Worm (Caenorhabditis elegans) whole organism, L2 larva: ENCODE results near the gene chil-14.

Source experiments
- C34F6.9 ChIP-seq: fragments of 150-350 bp; optimal IDR thresholded peaks from 2 replicates; lab custom pipeline; 2014; ENCODE audit warnings: missing biosample characterization, missing genetic modification characterization
- R02D3.7 ChIP-seq: fragments of 150-350 bp; optimal IDR thresholded peaks from 2 replicates; lab custom pipeline; 2014; ENCODE audit warnings: missing biosample characterization, missing genetic modification characterization
- blmp-1 ChIP-seq: sonication (generic microtip); optimal IDR thresholded peaks from 2 replicates; lab custom pipeline; 2017; ENCODE audit warnings: missing genetic modification characterization, mild to moderate bottlenecking, missing compliant biosample characterization, antibody characterized with exemption, moderate library complexity; ENCODE audit not compliant: insufficient read depth
- ceh-82 ChIP-seq: fragments of 150-350 bp; optimal IDR thresholded peaks from 2 replicates; lab custom pipeline; 2014; ENCODE audit warnings: missing biosample characterization, missing genetic modification characterization
- dmd-4 ChIP-seq: sonication (generic microtip); optimal IDR thresholded peaks from 2 replicates; lab custom pipeline; 2017; ENCODE audit warnings: missing biosample characterization, missing genetic modification characterization
- elt-1 ChIP-seq: fragments of 150-350 bp; optimal IDR thresholded peaks from 2 replicates; lab custom pipeline; 2014; ENCODE audit warnings: missing biosample characterization, missing genetic modification characterization
- elt-3 ChIP-seq: sonication (generic microtip); optimal IDR thresholded peaks from 2 replicates; lab custom pipeline; 2017; ENCODE audit warnings: missing biosample characterization, missing genetic modification characterization
- fos-1 ChIP-seq: fragments of 150-350 bp; optimal IDR thresholded peaks from 2 replicates; lab custom pipeline; 2014; ENCODE audit warnings: missing biosample characterization, missing genetic modification characterization
- gmeb-1 ChIP-seq: fragments of 150-350 bp; optimal IDR thresholded peaks from 2 replicates; lab custom pipeline; 2014; ENCODE audit warnings: missing biosample characterization, missing genetic modification characterization
- lin-13 ChIP-seq: fragments of 150-350 bp; optimal IDR thresholded peaks from 2 replicates; lab custom pipeline; 2014; ENCODE audit warnings: missing biosample characterization, missing genetic modification reagents, missing genetic modification characterization
- mab-5 ChIP-seq: fragments of 150-350 bp; optimal IDR thresholded peaks from 2 replicates; lab custom pipeline; 2014; ENCODE audit warnings: missing biosample characterization, missing genetic modification characterization
- mbf-1 ChIP-seq: sonication (generic microtip); optimal IDR thresholded peaks from 2 replicates; lab custom pipeline; 2017; ENCODE audit warnings: missing biosample characterization, missing genetic modification characterization
- mdl-1 ChIP-seq, 2 experiments: fragments of 150-350 bp in 1 of 2; sonication (generic microtip) in 1 of 2; optimal IDR thresholded peaks; 2 replicates each; lab custom pipeline; 2017; ENCODE audit warnings: missing biosample characterization in 2 of 2, missing genetic modification characterization in 2 of 2
- nhr-10 ChIP-seq: sonication (generic microtip); optimal IDR thresholded peaks from 2 replicates; lab custom pipeline; 2017; ENCODE audit warnings: missing biosample characterization, missing genetic modification characterization
- nhr-11 ChIP-seq: fragments of 150-350 bp; optimal IDR thresholded peaks from 2 replicates; lab custom pipeline; 2014; ENCODE audit warnings: missing biosample characterization, missing genetic modification characterization
- nhr-129 ChIP-seq: fragments of 150-350 bp; optimal IDR thresholded peaks from 2 replicates; lab custom pipeline; 2014; ENCODE audit warnings: missing biosample characterization, missing genetic modification characterization
- nhr-21 ChIP-seq: fragments of 150-350 bp; optimal IDR thresholded peaks from 2 replicates; lab custom pipeline; 2014; ENCODE audit warnings: missing biosample characterization, missing genetic modification characterization
- nhr-237 ChIP-seq: fragments of 150-350 bp; optimal IDR thresholded peaks from 2 replicates; lab custom pipeline; 2014; ENCODE audit warnings: missing biosample characterization, missing genetic modification characterization
- nhr-25 ChIP-seq: fragments of 150-350 bp; sonication (generic microtip); optimal IDR thresholded peaks from 3 replicates; lab custom pipeline; 2014; ENCODE audit warnings: missing biosample characterization, missing genetic modification characterization
- skn-1 ChIP-seq: sonication (generic microtip); optimal IDR thresholded peaks from 2 replicates; lab custom pipeline; 2017; ENCODE audit warnings: missing biosample characterization, missing genetic modification characterization
- sma-3 ChIP-seq: sonication (generic microtip); optimal IDR thresholded peaks from 2 replicates; lab custom pipeline; 2016; ENCODE audit warnings: missing genetic modification reagents, missing genetic modification characterization, missing compliant biosample characterization
- sma-9 ChIP-seq, 2 experiments: fragments of 150-350 bp in 1 of 2; sonication (generic microtip) in 1 of 2; optimal IDR thresholded peaks; 2 replicates each; lab custom pipeline; 2014 to 2016; ENCODE audit warnings: missing genetic modification characterization in 2 of 2, mild to moderate bottlenecking in 1 of 2, missing biosample characterization in 1 of 2, missing compliant biosample characterization in 1 of 2, missing genetic modification reagents in 1 of 2, moderate library complexity in 1 of 2
- unc-39 ChIP-seq: fragments of 150-350 bp; optimal IDR thresholded peaks from 2 replicates; lab custom pipeline; 2014; ENCODE audit warnings: missing biosample characterization, missing genetic modification characterization
- zag-1 ChIP-seq: fragments of 150-350 bp; optimal IDR thresholded peaks from 2 replicates; lab custom pipeline; 2014; ENCODE audit warnings: missing biosample characterization, missing genetic modification characterization
- ztf-1 ChIP-seq: fragments of 200-800 bp; sonication (Bioruptor generic); conservative IDR thresholded peaks from 2 replicates; pipeline ENCODE4 v1.3.6; 2022; ENCODE audit warnings: missing genetic modification characterization, missing compliant biosample characterization
- ztf-4 ChIP-seq: fragments of 150-350 bp; optimal IDR thresholded peaks from 2 replicates; lab custom pipeline; 2014; ENCODE audit warnings: missing biosample characterization, missing genetic modification characterization

chil-14 gene

DNA sequence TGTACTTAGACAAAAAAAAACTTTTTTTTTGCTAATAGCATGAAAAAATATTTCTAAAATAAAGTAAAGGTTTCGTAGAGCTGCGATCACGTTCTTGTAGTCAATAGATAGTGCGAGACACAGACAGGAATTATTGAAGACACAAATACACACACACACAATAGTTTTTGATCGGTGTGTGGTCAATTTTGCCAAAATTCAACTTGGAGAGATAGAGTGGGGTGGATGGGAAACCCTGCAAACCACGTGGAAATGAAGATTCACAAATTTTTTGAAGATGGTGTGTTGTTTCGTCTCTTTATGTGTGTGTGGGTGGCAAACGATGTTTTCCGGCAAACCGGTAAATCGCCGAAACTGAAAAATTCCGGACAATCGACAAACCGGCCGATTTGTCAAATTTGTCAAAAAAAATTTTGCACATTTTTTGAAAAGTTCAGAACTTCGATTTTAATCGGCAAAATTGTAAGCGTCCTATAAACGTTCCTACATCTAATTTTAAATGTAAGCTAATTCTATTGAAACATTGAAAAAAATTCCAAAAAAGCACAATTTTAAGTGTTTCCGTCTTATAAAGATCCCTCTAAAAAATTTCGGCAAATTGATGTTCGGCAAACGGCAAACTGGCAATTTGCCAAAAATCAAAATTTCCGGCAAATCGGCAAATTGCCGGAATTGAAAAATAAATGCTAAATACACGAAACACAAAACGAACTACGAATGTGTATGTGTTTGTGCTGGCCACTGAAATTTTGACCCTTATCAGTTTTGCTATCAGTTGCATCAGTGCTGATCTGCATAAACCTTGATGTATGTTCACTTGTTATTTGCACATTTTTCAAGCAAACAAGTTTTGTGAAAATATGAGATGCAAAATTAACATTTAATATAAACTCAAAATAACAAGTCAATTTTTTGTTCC lies 22.1 kb upstream of the chil-14 start:
- TF ChIP-seq C34F6.9 (tag; lab: Kevin White, UChicago), result no peak
- TF ChIP-seq gmeb-1, result peak; percentile 98
- TF ChIP-seq unc-39, result no peak
- TF ChIP-seq fos-1 (tag; lab: Kevin White, UChicago), result peak; percentile 18

- TF ChIP-seq ceh-82 (no peak), gmeb-1 (no peak), sma-9 (GFP tag; optimal IDR thresholded peaks at IDR 0.05; lab: Kevin White, UChicago) (no peak), sma-9 (tag; optimal IDR thresholded peaks at IDR 0.05; lab: Kevin White, UChicago) (no peak), nhr-11 (no peak), nhr-21 (tag; lab: Kevin White, UChicago) (no peak), zag-1 (tag; lab: Kevin White, UChicago) (no peak), skn-1 (tag; lab: Kevin White, UChicago) (no peak)
- TF ChIP-seq, all 48 proteins: peak for 0
Measured at ce11 chrV:1433419-1433765, 21.5 kb upstream of the chil-14 start.

- TF ChIP-seq gmeb-1 (peak; percentile 54), ztf-4 (tag; lab: Kevin White, UChicago) (no peak)
Measured at ce11 chrV:1434398-1434797, 20.5 kb upstream of the chil-14 start.

DNA sequence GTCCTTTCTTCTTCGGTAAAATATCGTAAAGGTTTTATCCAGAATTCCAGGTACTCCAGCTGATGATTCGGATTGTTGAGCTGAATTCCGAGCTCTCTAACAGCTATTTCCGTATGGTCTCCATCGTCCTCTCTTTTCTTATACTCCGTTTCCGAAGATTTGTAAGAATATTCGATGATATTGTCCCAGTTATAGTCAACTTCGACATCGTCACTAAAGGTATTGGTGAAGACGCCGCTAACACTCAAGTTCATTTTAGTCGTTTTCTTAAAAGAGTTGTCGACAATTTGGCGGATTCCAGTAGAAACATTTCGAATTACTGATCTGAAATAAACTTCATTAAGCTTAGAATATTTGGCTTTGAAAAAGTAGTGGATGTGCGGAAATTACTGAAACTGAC lies 19.8 kb upstream of the chil-14 start:
- TF ChIP-seq nhr-21 (tag; lab: Kevin White, UChicago) (no peak), gmeb-1 (peak; percentile 13)
- TF ChIP-seq, all 48 proteins: peak for 1

DNA sequence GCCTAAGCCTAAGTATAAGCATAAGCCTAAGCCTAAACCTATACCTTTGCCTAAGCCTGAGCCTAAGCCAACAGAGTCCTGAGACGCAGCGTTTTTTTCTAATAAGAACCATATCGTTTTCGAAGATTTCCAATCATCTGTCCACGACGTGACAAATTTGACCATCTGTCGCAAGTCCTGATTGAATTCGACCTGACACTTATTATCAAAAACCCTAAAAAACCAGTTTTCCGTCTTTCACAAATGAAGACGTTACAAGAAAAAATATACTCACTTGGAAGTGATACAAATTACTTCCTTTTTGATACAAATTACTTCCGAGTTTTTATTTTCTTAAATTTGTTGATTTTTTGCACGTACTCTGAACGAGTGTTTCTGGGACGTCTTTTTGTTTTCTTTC lies 16.7 kb upstream of the chil-14 start:
- TF ChIP-seq elt-1 (tag; lab: Kevin White, UChicago) (no peak), dmd-4 (no peak), elt-3 (tag; lab: Kevin White, UChicago) (no peak), blmp-1 (tag; lab: Kevin White, UChicago) (no peak), C34F6.9 (tag; lab: Kevin White, UChicago) (no peak), nhr-25 (peak; percentile 10), R02D3.7 (tag; lab: Kevin White, UChicago) (no peak)
- TF ChIP-seq, all 48 proteins: peak for 1

DNA sequence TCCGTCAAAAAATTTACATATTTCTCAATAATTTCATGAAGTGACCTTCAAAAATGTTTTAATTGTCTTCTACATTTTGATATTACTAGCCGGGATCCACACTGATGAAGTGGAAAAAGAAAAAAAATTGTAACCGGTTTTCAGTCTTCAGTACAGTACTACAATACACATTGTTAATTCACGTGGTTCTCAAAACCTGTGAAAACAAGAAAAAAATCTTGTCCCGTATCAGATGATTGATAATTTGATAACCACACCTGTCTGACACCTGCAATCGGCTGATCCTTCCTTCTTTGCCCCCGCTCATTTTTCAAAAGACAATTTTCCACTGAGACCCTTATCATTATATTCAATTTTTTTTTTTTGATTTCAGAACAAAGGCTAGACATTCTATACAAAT lies 16.0 kb upstream of the chil-14 start, which contains the start of gene R09B5.11:
TSS of gene R09B5.11 (plus strand) at position 374 of the 400 bp plus-strand sequence.
- TF ChIP-seq nhr-25 (peak; percentile 19), sma-9 (GFP tag; optimal IDR thresholded peaks at IDR 0.05; lab: Kevin White, UChicago) (peak; percentile 8), sma-9 (tag; optimal IDR thresholded peaks at IDR 0.05; lab: Kevin White, UChicago) (no peak), gmeb-1 (peak; percentile 16), ztf-1 (GFP tag; lab: Robert Waterston, UW) (no peak), sma-3 (peak; percentile 41)

DNA sequence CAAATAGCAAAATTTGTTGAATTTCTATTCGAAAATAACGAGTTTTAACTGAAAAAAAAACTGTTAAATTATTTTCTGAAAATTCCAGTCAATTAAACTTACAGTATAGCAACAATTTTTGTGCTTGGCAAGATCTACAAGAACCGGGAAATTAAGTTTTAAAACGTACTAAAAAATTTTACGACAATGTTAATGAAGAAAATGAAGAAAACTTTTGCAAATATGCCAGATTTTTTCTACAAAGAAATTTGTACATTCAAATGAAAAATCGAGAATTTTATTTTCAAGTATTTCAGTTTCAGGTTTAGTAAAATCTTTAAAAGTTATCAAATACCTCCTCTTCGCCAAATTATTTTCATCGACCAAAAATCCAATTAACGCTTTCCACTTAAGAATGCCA lies 12.8 kb upstream of the chil-14 start, which contains the start of gene cnc-11:
TSS of gene cnc-11 (plus strand) at position 301 of the 400 bp plus-strand sequence.
- no peak for TF ChIP-seq nhr-237 (tag; lab: Kevin White, UChicago)
- no peak for TF ChIP-seq ztf-4 (tag; lab: Kevin White, UChicago)
- TF ChIP-seq mbf-1, result no peak
- no peak for TF ChIP-seq elt-1 (tag; lab: Kevin White, UChicago)
- no peak for TF ChIP-seq blmp-1 (tag; lab: Kevin White, UChicago)
- TF ChIP-seq ceh-82, result no peak
- TF ChIP-seq C34F6.9 (tag; lab: Kevin White, UChicago), result no peak
- no peak for TF ChIP-seq mdl-1 (tag; optimal IDR thresholded peaks at IDR 0.05; lab: Kevin White, UChicago)
- no peak for TF ChIP-seq nhr-10 (tag; lab: Kevin White, UChicago)
- TF ChIP-seq fos-1 (tag; lab: Kevin White, UChicago), result no peak
- no peak for TF ChIP-seq nhr-129 (tag; lab: Kevin White, UChicago)
- TF ChIP-seq sma-3, result no peak
- TF ChIP-seq nhr-25, result no peak
- no peak for TF ChIP-seq ztf-1 (GFP tag; lab: Robert Waterston, UW)
- no peak for TF ChIP-seq lin-13 (GFP tag; lab: Kevin White, UChicago)
- TF ChIP-seq mab-5, result no peak
